Worm (Caenorhabditis elegans): ENCODE results near the gene srw-109.

ce11 chrV:634855-635254 lies 26.1 kb upstream of the srw-109 start, which contains the start of gene F48G7.10:
- TF ChIP-seq tbx-2 (tag; optimal IDR thresholded peaks at IDR 0.05): no peak
- TF ChIP-seq ztf-4 (tag; optimal IDR thresholded peaks at IDR 0.05): no peak

Measured in whole organism, L3 larva.